Worm (Caenorhabditis elegans) whole organism, late embryonic: ENCODE data around the gene nhl-1.

Experiments
- C08G9.2 ChIP-seq: sonication (generic microtip); optimal IDR thresholded peaks from 2 replicates; lab custom pipeline; 2016; ENCODE audit warnings: mild to moderate bottlenecking, missing genetic modification characterization, moderate library complexity, missing compliant biosample characterization
- C38D4.7 ChIP-seq: fragments of 200-800 bp; sonication (Bioruptor generic); optimal IDR thresholded peaks from 2 replicates; lab custom pipeline; 2018; ENCODE audit warnings: mild to moderate bottlenecking, missing genetic modification characterization, moderate library complexity, missing compliant biosample characterization
- K09A11.1 ChIP-seq: sonication (generic microtip); optimal IDR thresholded peaks from 2 replicates; lab custom pipeline; 2017; ENCODE audit warnings: antibody characterized with exemption, mild to moderate bottlenecking, missing genetic modification characterization, missing compliant biosample characterization; ENCODE audit not compliant: insufficient read depth
- T23F11.4 ChIP-seq: fragments of 200-800 bp; sonication (Bioruptor generic); optimal IDR thresholded peaks from 2 replicates; lab custom pipeline; 2018; ENCODE audit warnings: mild to moderate bottlenecking, missing genetic modification characterization, missing compliant biosample characterization
- Y22D7AL.16 ChIP-seq: sonication (generic microtip); optimal IDR thresholded peaks from 2 replicates; lab custom pipeline; 2016; ENCODE audit warnings: missing genetic modification characterization, missing compliant biosample characterization
- ahr-1 ChIP-seq: sonication (generic microtip); optimal IDR thresholded peaks from 2 replicates; lab custom pipeline; 2016; ENCODE audit warnings: missing genetic modification characterization, missing compliant biosample characterization
- ama-1 ChIP-seq: fragments of 150-350 bp; optimal IDR thresholded peaks from 2 replicates; lab custom pipeline; 2014
- ceh-19 ChIP-seq: fragments of 200-800 bp; sonication (Bioruptor generic); optimal IDR thresholded peaks from 2 replicates; lab custom pipeline; 2018; ENCODE audit warnings: mild to moderate bottlenecking, missing genetic modification characterization, missing compliant biosample characterization
- ceh-22 ChIP-seq: sonication (generic microtip); optimal IDR thresholded peaks from 2 replicates; lab custom pipeline; 2017; ENCODE audit warnings: missing biosample characterization, missing genetic modification characterization
- ceh-24 ChIP-seq: sonication (generic microtip); optimal IDR thresholded peaks from 2 replicates; lab custom pipeline; 2016; ENCODE audit warnings: mild to moderate bottlenecking, missing genetic modification characterization, missing compliant biosample characterization
- ceh-30 ChIP-seq: fragments of 150-350 bp; optimal IDR thresholded peaks from 2 replicates; lab custom pipeline; 2014; ENCODE audit warnings: missing biosample characterization, missing genetic modification characterization
- ceh-45 ChIP-seq: fragments of 200-800 bp; sonication (Bioruptor generic); IDR thresholded peaks from 2 replicates; pipeline ENCODE4 v1.3.6; 2022; ENCODE audit warnings: missing genetic modification reagents, missing genetic modification characterization, missing compliant biosample characterization
- ceh-48 ChIP-seq: sonication (generic microtip); optimal IDR thresholded peaks from 2 replicates; lab custom pipeline; 2016; ENCODE audit warnings: missing genetic modification characterization, inconsistent platforms, missing compliant biosample characterization
- ceh-6 ChIP-seq: fragments of 200-800 bp; sonication (Bioruptor generic); optimal IDR thresholded peaks from 2 replicates; lab custom pipeline; 2018; ENCODE audit warnings: mild to moderate bottlenecking, missing genetic modification characterization, missing compliant biosample characterization
- ceh-9 ChIP-seq: sonication (generic microtip); optimal IDR thresholded peaks from 2 replicates; lab custom pipeline; 2016; ENCODE audit warnings: mild to moderate bottlenecking, missing genetic modification characterization, inconsistent platforms, missing compliant biosample characterization
- che-1 ChIP-seq: sonication (generic microtip); optimal IDR thresholded peaks from 2 replicates; lab custom pipeline; 2016; ENCODE audit warnings: mild to moderate bottlenecking, missing genetic modification characterization, missing compliant biosample characterization
- dmd-4 ChIP-seq: sonication (generic microtip); optimal IDR thresholded peaks from 2 replicates; lab custom pipeline; 2016; ENCODE audit warnings: borderline replicate concordance, missing genetic modification characterization, missing compliant biosample characterization
- elt-4 ChIP-seq: sonication (generic microtip); optimal IDR thresholded peaks from 2 replicates; lab custom pipeline; 2016; ENCODE audit warnings: missing genetic modification characterization, missing compliant biosample characterization
- fax-1 ChIP-seq: sonication (generic microtip); optimal IDR thresholded peaks from 2 replicates; lab custom pipeline; 2016; ENCODE audit warnings: missing genotype, missing genetic modification characterization, missing compliant biosample characterization
- fkh-10 ChIP-seq: fragments of 150-350 bp; optimal IDR thresholded peaks from 2 replicates; lab custom pipeline; 2014; ENCODE audit warnings: missing biosample characterization, missing genetic modification reagents, missing genetic modification characterization
- fkh-6 ChIP-seq: sonication (generic microtip); optimal IDR thresholded peaks from 2 replicates; lab custom pipeline; 2016; ENCODE audit warnings: missing genetic modification characterization, missing compliant biosample characterization
- gmeb-2 ChIP-seq: sonication (generic microtip); optimal IDR thresholded peaks from 2 replicates; lab custom pipeline; 2016; ENCODE audit warnings: missing genetic modification characterization, inconsistent platforms, missing compliant biosample characterization
- hlh-13 ChIP-seq: fragments of 200-800 bp; sonication (Bioruptor generic); optimal IDR thresholded peaks from 2 replicates; lab custom pipeline; 2018; ENCODE audit warnings: mild to moderate bottlenecking, missing genetic modification characterization, missing compliant biosample characterization
- hlh-15 ChIP-seq: sonication (generic microtip); optimal IDR thresholded peaks from 2 replicates; lab custom pipeline; 2016; ENCODE audit warnings: missing genetic modification characterization, missing compliant biosample characterization
- hlh-6 ChIP-seq: sonication (generic microtip); optimal IDR thresholded peaks from 2 replicates; lab custom pipeline; 2016; ENCODE audit warnings: missing genotype, missing genetic modification characterization, missing compliant biosample characterization
- hlh-8 ChIP-seq: sonication (generic microtip); optimal IDR thresholded peaks from 2 replicates; lab custom pipeline; 2016; ENCODE audit warnings: missing genotype, missing genetic modification characterization, missing compliant biosample characterization
- madf-2 ChIP-seq: sonication (generic microtip); optimal IDR thresholded peaks from 2 replicates; lab custom pipeline; 2017; ENCODE audit warnings: missing genetic modification characterization, missing compliant biosample characterization
- mec-3 ChIP-seq: sonication (generic microtip); optimal IDR thresholded peaks from 2 replicates; lab custom pipeline; 2016; ENCODE audit warnings: borderline replicate concordance, missing genetic modification characterization, missing compliant biosample characterization
- nhr-232 ChIP-seq: sonication (generic microtip); optimal IDR thresholded peaks from 2 replicates; lab custom pipeline; 2016; ENCODE audit warnings: missing genetic modification characterization, missing compliant biosample characterization
- npax-4 ChIP-seq: sonication (generic microtip); optimal IDR thresholded peaks from 2 replicates; lab custom pipeline; 2016; ENCODE audit warnings: missing genetic modification characterization, missing compliant biosample characterization
- odd-2 ChIP-seq: sonication (generic microtip); optimal IDR thresholded peaks from 2 replicates; lab custom pipeline; 2017; ENCODE audit warnings: antibody characterized with exemption, mild to moderate bottlenecking, missing genetic modification characterization, missing compliant biosample characterization
- pat-9 ChIP-seq: fragments of 200-800 bp; sonication (Bioruptor generic); optimal IDR thresholded peaks from 2 replicates; lab custom pipeline; 2018; ENCODE audit warnings: mild to moderate bottlenecking, missing genetic modification characterization, moderate library complexity, missing compliant biosample characterization
- pax-1 ChIP-seq: fragments of 150-350 bp; optimal IDR thresholded peaks from 2 replicates; lab custom pipeline; 2014; ENCODE audit warnings: missing biosample characterization, missing genetic modification characterization
- pha-2 ChIP-seq: sonication (generic microtip); optimal IDR thresholded peaks from 2 replicates; lab custom pipeline; 2017; ENCODE audit warnings: mild to moderate bottlenecking, missing genetic modification characterization, missing compliant biosample characterization
- pha-4 ChIP-seq: fragments of 150-350 bp; optimal IDR thresholded peaks from 2 replicates; lab custom pipeline; 2018; ENCODE audit warnings: missing biosample characterization, missing genetic modification reagents, missing genetic modification characterization
- pros-1 ChIP-seq: fragments of 150-350 bp; optimal IDR thresholded peaks from 2 replicates; lab custom pipeline; 2014; ENCODE audit warnings: missing biosample characterization, missing genetic modification reagents, missing genetic modification characterization
- ref-2 ChIP-seq: sonication (generic microtip); optimal IDR thresholded peaks from 2 replicates; lab custom pipeline; 2016; ENCODE audit warnings: missing genetic modification characterization, missing compliant biosample characterization
- rnt-1 ChIP-seq: sonication (generic microtip); optimal IDR thresholded peaks from 2 replicates; lab custom pipeline; 2016; ENCODE audit warnings: missing genetic modification characterization, missing compliant biosample characterization
- sox-2 ChIP-seq: fragments of 200-800 bp; sonication (Bioruptor generic); IDR thresholded peaks from 2 replicates; pipeline ENCODE4 v1.3.6; 2022; ENCODE audit warnings: missing genetic modification reagents, missing genetic modification characterization, missing compliant biosample characterization
- sox-4 ChIP-seq: sonication (generic microtip); optimal IDR thresholded peaks from 2 replicates; lab custom pipeline; 2017; ENCODE audit warnings: mild to moderate bottlenecking, missing genetic modification characterization, inconsistent platforms, missing compliant biosample characterization
- syd-9 ChIP-seq: sonication (generic microtip); optimal IDR thresholded peaks from 2 replicates; lab custom pipeline; 2016; ENCODE audit warnings: mild to moderate bottlenecking, missing genetic modification characterization, moderate library complexity, missing compliant biosample characterization
- tbx-2 ChIP-seq: sonication (generic microtip); optimal IDR thresholded peaks from 2 replicates; lab custom pipeline; 2016; ENCODE audit warnings: missing genetic modification characterization, missing compliant biosample characterization
- ttx-3 ChIP-seq: sonication (generic microtip); optimal IDR thresholded peaks from 2 replicates; lab custom pipeline; 2016; ENCODE audit warnings: missing genetic modification reagents, missing genetic modification characterization, missing compliant biosample characterization
- unc-3 ChIP-seq, 2 experiments: fragments of 200-800 bp in 1 of 2; sonication (Bioruptor generic) in 1 of 2; sonication (generic microtip) in 1 of 2; conservative IDR thresholded peaks in 1 of 2; optimal IDR thresholded peaks in 1 of 2; 2 replicates each; pipeline versions ENCODE4 v1.3.6 to Lab custom; 2016 to 2022; ENCODE audit warnings: missing compliant biosample characterization in 2 of 2, missing genetic modification characterization in 2 of 2, missing genetic modification reagents in 1 of 2
- unc-42 ChIP-seq: sonication (generic microtip); optimal IDR thresholded peaks from 2 replicates; lab custom pipeline; 2016; ENCODE audit warnings: missing genotype, missing genetic modification characterization, missing compliant biosample characterization
- unc-55 ChIP-seq: sonication (generic microtip); optimal IDR thresholded peaks from 2 replicates; lab custom pipeline; 2017; ENCODE audit warnings: missing biosample characterization, missing genetic modification reagents, missing genetic modification characterization
- unc-86 ChIP-seq: sonication (generic microtip); optimal IDR thresholded peaks from 2 replicates; lab custom pipeline; 2016; ENCODE audit warnings: missing genetic modification characterization, missing compliant biosample characterization
- ztf-16 ChIP-seq: sonication (generic microtip); optimal IDR thresholded peaks from 2 replicates; lab custom pipeline; 2017; ENCODE audit warnings: missing genetic modification characterization, missing compliant biosample characterization

The nhl-1 gene

ce11 chrIII:9105653-9106052, 48.1 kb downstream of the nhl-1 start:
- TF ChIP-seq hlh-8 (tag; lab: Kevin White, UChicago) (no peak), sox-4 (tag; lab: Kevin White, UChicago) (no peak), ceh-22 (tag; lab: Kevin White, UChicago) (no peak), ahr-1 (tag; lab: Kevin White, UChicago) (no peak), ceh-9 (tag; lab: Kevin White, UChicago) (no peak), K09A11.1 (tag; lab: Kevin White, UChicago) (no peak), unc-42 (tag; lab: Kevin White, UChicago) (no peak), T23F11.4 (no peak), ztf-16 (tag; lab: Kevin White, UChicago) (no peak), syd-9 (no peak), unc-3 (GFP tag; conservative IDR thresholded peaks at IDR 0.05; lab: Robert Waterston, UW) (no peak), unc-3 (tag; optimal IDR thresholded peaks at IDR 0.05; lab: Kevin White, UChicago) (no peak), hlh-6 (tag; lab: Kevin White, UChicago) (no peak), C38D4.7 (no peak), madf-2 (no peak), ceh-19 (GFP tag; lab: Kevin White, UChicago) (no peak), tbx-2 (tag; lab: Kevin White, UChicago) (no peak)

DNA sequence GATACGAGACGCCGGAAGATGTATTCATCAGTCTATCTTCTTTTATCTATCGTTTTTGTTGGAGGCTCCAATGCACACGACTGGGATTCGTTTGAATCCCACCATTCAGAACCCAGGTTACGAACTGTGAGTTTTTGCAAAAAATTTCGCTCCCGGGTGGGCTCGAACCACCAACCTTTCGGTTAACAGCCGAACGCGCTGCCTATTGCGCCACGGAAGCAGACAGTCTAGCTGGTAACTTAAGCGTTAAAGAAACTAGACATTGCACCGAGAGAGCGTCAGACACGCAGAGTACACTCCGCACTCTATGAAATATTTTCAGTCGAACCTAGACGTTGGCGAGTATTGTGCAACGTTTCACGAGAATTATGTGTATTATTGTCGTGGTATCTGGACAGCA, 49.6 kb downstream of the nhl-1 start:
- TF ChIP-seq hlh-6 (tag; lab: Kevin White, UChicago): peak; percentile 74
- peak; percentile 40 for TF ChIP-seq pha-2 (tag; lab: Kevin White, UChicago)
- TF ChIP-seq pros-1 (tag; lab: Kevin White, UChicago): no peak
- peak; percentile 35 for TF ChIP-seq Y22D7AL.16
- TF ChIP-seq C38D4.7: peak; percentile 40
- no peak for TF ChIP-seq ceh-22 (tag; lab: Kevin White, UChicago)
- peak; percentile 42 for TF ChIP-seq dmd-4 (tag; lab: Kevin White, UChicago)
- TF ChIP-seq ceh-45 (GFP tag; lab: Robert Waterston, UW): peak; percentile 63; the same call in 1 of the 2 replicates
- peak; percentile 58 for TF ChIP-seq pat-9 (tag; lab: Kevin White, UChicago)
- peak; percentile 62 for TF ChIP-seq sox-4 (tag; lab: Kevin White, UChicago)
- peak; percentile 55 for TF ChIP-seq che-1 (tag; lab: Kevin White, UChicago)
- TF ChIP-seq T23F11.4: no peak
- no peak for TF ChIP-seq ceh-30
- no peak for TF ChIP-seq ama-1 (lab: Kevin White, UChicago)
- no peak for TF ChIP-seq ceh-24 (tag; lab: Kevin White, UChicago)
- TF ChIP-seq gmeb-2: peak; percentile 32
- peak; percentile 53 for TF ChIP-seq fax-1 (tag; lab: Kevin White, UChicago)
- TF ChIP-seq unc-55 (GFP tag; lab: Kevin White, UChicago): no peak
- TF ChIP-seq fkh-6 (tag; lab: Kevin White, UChicago): peak; percentile 37
- peak; percentile 51 for TF ChIP-seq C08G9.2 (tag; lab: Kevin White, UChicago)
- no peak for TF ChIP-seq elt-4 (tag; lab: Kevin White, UChicago)
- TF ChIP-seq ceh-9 (tag; lab: Kevin White, UChicago): no peak
- TF ChIP-seq sox-2: no peak
- no peak for TF ChIP-seq pha-4
- peak; percentile 14 for TF ChIP-seq ahr-1 (tag; lab: Kevin White, UChicago)
- peak; percentile 14 for TF ChIP-seq ttx-3 (tag; lab: Kevin White, UChicago)
- no peak for TF ChIP-seq hlh-15 (tag; lab: Kevin White, UChicago)
- no peak for TF ChIP-seq odd-2 (tag; lab: Kevin White, UChicago)
- TF ChIP-seq ceh-48: no peak
- no peak for TF ChIP-seq ref-2 (tag; lab: Kevin White, UChicago)
- TF ChIP-seq nhr-232 (tag; lab: Kevin White, UChicago): peak; percentile 42
- TF ChIP-seq K09A11.1 (tag; lab: Kevin White, UChicago): peak; percentile 72
- TF ChIP-seq unc-86: peak; percentile 23
- TF ChIP-seq rnt-1 (tag; lab: Kevin White, UChicago): no peak
- no peak for TF ChIP-seq pax-1 (tag; lab: Kevin White, UChicago)
- peak; percentile 68 for TF ChIP-seq ceh-6 (GFP tag; lab: Kevin White, UChicago)
- TF ChIP-seq unc-3 (GFP tag; conservative IDR thresholded peaks at IDR 0.05; lab: Robert Waterston, UW): no peak
- TF ChIP-seq unc-3 (tag; optimal IDR thresholded peaks at IDR 0.05; lab: Kevin White, UChicago): no peak
- no peak for TF ChIP-seq fkh-10 (GFP tag; lab: Kevin White, UChicago)
- peak; percentile 26 for TF ChIP-seq ztf-16 (tag; lab: Kevin White, UChicago)
- peak; percentile 14 for TF ChIP-seq hlh-13 (GFP tag; lab: Kevin White, UChicago)
- peak; percentile 64 for TF ChIP-seq tbx-2 (tag; lab: Kevin White, UChicago)
- no peak for TF ChIP-seq npax-4 (tag; lab: Kevin White, UChicago)
- TF ChIP-seq madf-2: peak; percentile 49
- TF ChIP-seq mec-3 (tag; lab: Kevin White, UChicago): no peak
